Fruit fly (Drosophila melanogaster): ENCODE measurements around the gene ATPsynbetaL.

- TF ChIP-seq insv (optimal IDR thresholded peaks at IDR 0.05) (no peak), h (optimal IDR thresholded peaks at IDR 0.05) (no peak), psq (optimal IDR thresholded peaks at IDR 0.05) (no peak), ttk (optimal IDR thresholded peaks at IDR 0.05) (no peak), Myc (optimal IDR thresholded peaks at IDR 0.05) (no peak), Sin3A (optimal IDR thresholded peaks at IDR 0.05) (no peak)
These were observed 31.5 kb downstream of the ATPsynbetaL start, which contains the start of gene SsRbeta for dm6 chr3L:16128973-16129745.
